Fruit fly (Drosophila melanogaster): ENCODE measurements around the gene Abcd3.
A peak's percentile ranks its signal among the peaks of the same experiment; 100 is the strongest.

Abcd3 gene

DNA sequence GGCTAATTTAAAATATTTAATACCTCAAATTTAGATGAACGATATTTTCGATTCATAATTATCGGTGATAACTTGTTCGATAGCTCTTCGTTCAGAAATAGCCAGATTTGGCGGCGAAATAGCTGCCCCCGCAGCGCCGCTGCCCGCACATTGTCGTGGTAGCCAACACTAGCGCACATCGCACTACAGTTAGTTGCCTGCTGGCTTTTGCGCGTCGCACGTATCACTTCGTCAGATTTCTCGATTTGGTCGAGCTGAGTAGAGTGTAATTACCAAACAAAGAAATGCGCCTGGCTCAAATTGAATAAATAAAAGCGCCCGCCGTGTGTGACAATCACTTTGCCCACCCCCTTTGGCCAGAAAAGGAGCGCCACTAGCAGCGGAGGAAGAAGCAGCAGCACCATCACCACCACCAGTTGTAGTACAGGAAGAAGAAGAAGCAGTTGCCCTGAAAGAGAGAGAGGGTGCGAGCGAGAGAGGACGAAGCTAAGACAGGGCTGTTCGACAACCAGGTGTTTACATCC is at the start of gene Abcd3:
Abcd3 (plus strand) TSS at position 145 of the 524 bp plus-strand sequence.
- TF ChIP-seq CG13204 (GFP tag; optimal IDR thresholded peaks at IDR 0.05) (peak; percentile 13), CG17806 (tag; optimal IDR thresholded peaks at IDR 0.05) (no peak), CG4496 (GFP tag; IDR thresholded peaks at IDR 0.05) (no peak; the same call in 2 of the 3 replicates), EcR (GFP tag; optimal IDR thresholded peaks at IDR 0.05) (peak; percentile 72), CG34367 (tag; optimal IDR thresholded peaks at IDR 0.05) (no peak), CG8159 (tag; optimal IDR thresholded peaks at IDR 0.05) (peak; percentile 46), fd96Ca (GFP tag; IDR thresholded peaks at IDR 0.05) (no peak; the same call in 2 of the 3 replicates), Pif1B (GFP tag; optimal IDR thresholded peaks at IDR 0.05) (no peak), Pif1A (GFP tag; optimal IDR thresholded peaks at IDR 0.05) (no peak), D1 (tag; optimal IDR thresholded peaks at IDR 0.05) (no peak), CG10348 (GFP tag; IDR thresholded peaks at IDR 0.05) (no peak), CG15710 (tag; optimal IDR thresholded peaks at IDR 0.05) (peak; percentile 9), CG8301 (tag; optimal IDR thresholded peaks at IDR 0.05) (no peak), gl (tag; optimal IDR thresholded peaks at IDR 0.05) (no peak), CG9948 (tag; optimal IDR thresholded peaks at IDR 0.05) (no peak), Snoo (tag; optimal IDR thresholded peaks at IDR 0.05) (peak; percentile 7), Ets98B (GFP tag; IDR thresholded peaks at IDR 0.05) (peak; percentile 8; the same call in 1 of the 2 replicates), CG12605 (GFP tag; IDR thresholded peaks at IDR 0.05) (no peak)

dm6 chrX:19701611-19702010 is 49.0 kb upstream of the Abcd3 start, which contains the start of gene Tcs4:
Gene Tcs4 (minus strand): TSS chrX:19701755.
- TF ChIP-seq Ets98B (GFP tag; IDR thresholded peaks at IDR 0.05) (peak; percentile 34; the same call in 1 of the 2 replicates), CG4496 (GFP tag; IDR thresholded peaks at IDR 0.05) (no peak)

DNA sequence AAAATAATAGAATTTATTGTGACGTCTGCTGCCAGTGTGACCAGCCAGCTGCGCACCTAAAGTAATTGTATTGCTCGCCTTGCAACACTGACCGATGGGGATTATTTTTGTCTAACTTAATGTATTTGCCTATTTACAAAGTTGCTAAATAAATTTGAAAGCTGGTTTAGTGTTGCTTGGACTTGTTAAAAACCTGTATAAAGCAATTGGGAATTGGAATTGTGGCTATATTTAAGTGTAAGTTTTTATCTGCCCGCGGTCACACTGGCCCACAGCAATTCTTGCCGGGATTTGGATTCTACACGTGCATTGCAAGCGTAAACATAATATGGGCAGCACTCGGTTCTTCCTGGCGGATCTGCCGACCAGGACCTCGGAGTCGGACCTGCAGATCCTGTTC is 46.5 kb upstream of the Abcd3 start, which contains the start of the genes CG14230 and CG14232:
CG14230 (plus strand) TSS at position 94 of the 400 bp plus-strand sequence.
CG14232 (minus strand) TSS at position 177 of the 400 bp plus-strand sequence.
- peak; percentile 5 for TF ChIP-seq CG15710 (tag; optimal IDR thresholded peaks at IDR 0.05)
- TF ChIP-seq fd96Ca (GFP tag; IDR thresholded peaks at IDR 0.05), result no peak
- no peak for TF ChIP-seq CG34367 (tag; optimal IDR thresholded peaks at IDR 0.05)

DNA sequence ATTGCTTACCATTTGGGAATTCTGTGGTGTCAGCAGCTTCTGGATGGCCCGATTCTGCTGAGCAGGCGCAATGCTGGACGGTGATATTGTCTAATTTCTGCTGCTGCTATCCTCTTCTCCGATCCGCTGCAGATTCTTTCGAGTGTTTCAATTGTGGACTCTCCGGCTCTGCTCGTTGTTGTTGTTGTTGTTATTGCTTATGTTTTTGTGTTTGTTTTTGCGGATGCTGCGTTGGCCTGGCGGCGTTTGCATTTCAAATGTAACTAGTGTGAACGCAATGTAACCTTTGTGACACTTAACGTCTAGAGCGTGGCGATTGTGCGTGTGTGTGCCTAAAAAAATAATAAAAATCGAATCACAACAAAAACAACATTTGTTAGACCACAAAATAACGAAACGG is 38.6 kb upstream of the Abcd3 start:
- TF ChIP-seq CG12605 (GFP tag; IDR thresholded peaks at IDR 0.05) (no peak), D1 (tag; optimal IDR thresholded peaks at IDR 0.05) (no peak), Pif1A (GFP tag; optimal IDR thresholded peaks at IDR 0.05) (no peak)

DNA sequence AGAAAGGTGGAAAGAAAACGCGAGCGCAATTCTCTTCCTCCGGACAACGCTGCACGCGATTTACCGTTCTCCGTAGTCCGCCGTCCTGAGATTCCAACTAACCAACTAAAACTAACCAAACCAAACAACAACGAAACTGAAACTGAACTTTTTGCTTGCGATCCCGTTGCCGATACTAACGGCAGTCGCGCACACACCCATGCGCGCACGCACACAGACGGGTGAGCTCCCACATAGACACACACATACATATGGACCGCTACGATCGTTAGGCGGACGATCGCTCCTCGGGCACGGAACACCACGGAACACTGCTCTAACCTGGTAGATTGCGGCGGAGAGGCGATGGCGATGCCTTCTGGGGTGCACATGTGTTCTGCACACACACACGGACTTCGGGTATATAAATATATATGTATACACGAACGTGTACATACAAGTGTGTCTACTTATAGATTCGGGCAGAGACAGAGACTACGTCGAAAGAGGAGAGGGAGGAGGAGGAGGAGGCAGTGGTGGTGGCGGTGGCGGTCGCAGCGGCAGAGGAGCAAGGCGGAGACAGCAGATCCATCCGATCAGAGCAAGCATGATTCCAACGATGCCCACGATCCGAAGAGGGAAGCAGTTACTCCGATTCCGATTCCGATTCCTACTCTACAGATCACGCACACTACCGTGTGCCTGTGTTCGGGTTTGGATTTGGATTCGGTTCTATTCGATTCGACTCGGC is 37.5 kb upstream of the Abcd3 start, which contains the start of gene meso18E:
meso18E (minus strand) TSS at position 148 of the 730 bp plus-strand sequence.
- TF ChIP-seq CG32121 (GFP tag; IDR thresholded peaks at IDR 0.05) (peak; percentile 47; the same call in 1 of the 2 replicates), Snoo (tag; optimal IDR thresholded peaks at IDR 0.05) (no peak), EcR (GFP tag; optimal IDR thresholded peaks at IDR 0.05) (no peak), CG13204 (GFP tag; optimal IDR thresholded peaks at IDR 0.05) (peak; percentile 15)

DNA sequence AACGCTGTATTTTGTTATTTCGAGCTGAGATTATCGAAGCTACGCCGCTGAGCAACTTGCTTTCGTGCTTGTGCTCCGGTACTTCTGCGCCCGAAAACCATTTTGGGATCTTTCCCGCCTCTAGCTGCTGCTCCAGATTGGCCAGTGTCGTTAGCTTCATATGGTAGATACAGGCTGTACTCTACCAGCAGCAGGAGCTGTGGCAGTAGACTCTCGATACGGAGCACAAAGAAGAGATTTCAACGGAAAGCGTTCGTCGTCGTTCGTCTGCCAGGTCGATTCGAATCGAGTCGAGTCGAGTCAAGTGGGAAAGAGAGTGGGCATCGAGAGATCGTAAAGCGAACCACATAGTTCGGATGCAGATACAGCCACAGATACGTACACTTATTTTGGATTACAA is 35.8 kb upstream of the Abcd3 start:
- TF ChIP-seq rn (GFP tag; IDR thresholded peaks at IDR 0.05) (no peak), Ets98B (GFP tag; IDR thresholded peaks at IDR 0.05) (no peak), CG8301 (tag; optimal IDR thresholded peaks at IDR 0.05) (no peak), CG15710 (tag; optimal IDR thresholded peaks at IDR 0.05) (no peak), CG13204 (GFP tag; optimal IDR thresholded peaks at IDR 0.05) (no peak), fd96Ca (GFP tag; IDR thresholded peaks at IDR 0.05) (no peak), Pif1B (GFP tag; optimal IDR thresholded peaks at IDR 0.05) (no peak), CG4496 (GFP tag; IDR thresholded peaks at IDR 0.05) (no peak), CG10348 (GFP tag; IDR thresholded peaks at IDR 0.05) (no peak), CG9948 (tag; optimal IDR thresholded peaks at IDR 0.05) (no peak), CG17806 (tag; optimal IDR thresholded peaks at IDR 0.05) (no peak), EcR (GFP tag; optimal IDR thresholded peaks at IDR 0.05) (no peak), CG12605 (GFP tag; IDR thresholded peaks at IDR 0.05) (no peak), Snoo (tag; optimal IDR thresholded peaks at IDR 0.05) (no peak), CG14655 (GFP tag; optimal IDR thresholded peaks at IDR 0.05) (no peak), Pif1A (GFP tag; optimal IDR thresholded peaks at IDR 0.05) (no peak)

DNA sequence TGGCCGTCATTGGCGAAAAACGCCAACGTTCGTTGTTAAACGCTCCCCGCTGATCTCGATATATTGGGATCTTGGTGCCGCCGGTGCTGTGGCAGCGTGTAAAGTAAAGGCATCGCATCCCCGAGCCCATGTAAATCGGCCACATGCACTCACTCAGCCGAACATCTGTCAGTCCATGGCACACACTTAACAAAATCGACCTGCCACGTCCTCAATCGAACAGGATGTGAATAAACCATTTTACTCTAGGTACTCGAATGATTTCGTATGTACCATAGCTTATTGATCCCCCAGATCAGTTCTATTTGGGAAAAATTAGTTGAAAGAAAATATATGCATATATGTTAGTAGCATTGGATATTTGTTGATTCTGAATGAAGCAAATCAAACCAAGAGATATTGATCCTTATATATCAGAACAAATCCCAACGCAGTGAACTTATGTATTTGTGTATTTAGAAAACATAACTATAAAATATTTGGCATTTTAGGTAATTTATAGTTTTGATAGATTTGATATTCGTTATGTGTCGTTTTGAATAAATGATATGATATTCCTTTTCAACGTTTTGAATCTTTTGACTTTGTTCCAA is 34.1 kb upstream of the Abcd3 start:
- TF ChIP-seq EcR (GFP tag; optimal IDR thresholded peaks at IDR 0.05), result no peak
- TF ChIP-seq CG9948 (tag; optimal IDR thresholded peaks at IDR 0.05), result no peak
- no peak for TF ChIP-seq CG17806 (tag; optimal IDR thresholded peaks at IDR 0.05)
- no peak for TF ChIP-seq CG15710 (tag; optimal IDR thresholded peaks at IDR 0.05)
- no peak for TF ChIP-seq CG32121 (GFP tag; IDR thresholded peaks at IDR 0.05)
- TF ChIP-seq CG4496 (GFP tag; IDR thresholded peaks at IDR 0.05), result no peak
- no peak for TF ChIP-seq Pif1A (GFP tag; optimal IDR thresholded peaks at IDR 0.05)
- no peak for TF ChIP-seq fd96Ca (GFP tag; IDR thresholded peaks at IDR 0.05)
- no peak for TF ChIP-seq Ets98B (GFP tag; IDR thresholded peaks at IDR 0.05)
- no peak for TF ChIP-seq CG12605 (GFP tag; IDR thresholded peaks at IDR 0.05)
- TF ChIP-seq Pif1B (GFP tag; optimal IDR thresholded peaks at IDR 0.05), result no peak

Measured in whole organism, pupa.